Worm (Caenorhabditis elegans) whole organism, early embryonic: ENCODE results near the gene fic-1.

ENCODE experiments used
- ama-1 ChIP-seq: fragments of 150-350 bp; optimal IDR thresholded peaks from 2 replicates; lab custom pipeline; 2014
- ceh-36 ChIP-seq: sonication (generic microtip); optimal IDR thresholded peaks from 2 replicates; lab custom pipeline; 2016; ENCODE audit warnings: missing genetic modification characterization, inconsistent platforms, missing compliant biosample characterization
- flt-1 ChIP-seq: fragments of 200-800 bp; sonication (Bioruptor generic); IDR thresholded peaks from 2 replicates; pipeline ENCODE4 v1.3.6; 2022; ENCODE audit warnings: missing genetic modification characterization, missing compliant biosample characterization
- hmbx-1 ChIP-seq: sonication (generic microtip); optimal IDR thresholded peaks from 2 replicates; lab custom pipeline; 2016; ENCODE audit warnings: mild to moderate bottlenecking, missing genetic modification characterization, missing compliant biosample characterization
- hnd-1 ChIP-seq: sonication (generic microtip); optimal IDR thresholded peaks from 2 replicates; lab custom pipeline; 2016; ENCODE audit warnings: missing genetic modification characterization, missing compliant biosample characterization
- pes-1 ChIP-seq: fragments of 200-800 bp; sonication (Bioruptor generic); IDR thresholded peaks from 2 replicates; pipeline ENCODE4 v1.3.6; 2022; ENCODE audit warnings: missing genetic modification reagents, missing genetic modification characterization, missing compliant biosample characterization
- scrt-1 ChIP-seq: fragments of 200-800 bp; sonication (Bioruptor generic); IDR thresholded peaks from 2 replicates; pipeline ENCODE4 v1.3.6; 2022; ENCODE audit warnings: missing genetic modification characterization, missing compliant biosample characterization
- tbx-37 ChIP-seq: fragments of 200-800 bp; sonication (Bioruptor generic); conservative IDR thresholded peaks from 2 replicates; pipeline ENCODE4 v1.3.6; 2022; ENCODE audit warnings: missing genetic modification reagents, missing genetic modification characterization, missing compliant biosample characterization

- TF ChIP-seq ama-1 (lab: Kevin White, UChicago) (no peak), hnd-1 (tag; lab: Kevin White, UChicago) (no peak), flt-1 (GFP tag; lab: Robert Waterston, UW) (no peak), pes-1 (GFP tag; lab: Robert Waterston, UW) (no peak), ceh-36 (tag; lab: Kevin White, UChicago) (no peak), tbx-37 (GFP tag; lab: Robert Waterston, UW) (no peak), scrt-1 (GFP tag; lab: Robert Waterston, UW) (no peak), hmbx-1 (no peak)
Measured at ce11 chrIV:10896512-10896911, 40.7 kb upstream of the fic-1 start, which contains the start of gene srlf-13.
